Fruit fly (Drosophila melanogaster): ENCODE data around the gene CG16965.

- TF ChIP-seq CTCF (optimal IDR thresholded peaks at IDR 0.05): no peak
- TF ChIP-seq CG8478 (optimal IDR thresholded peaks at IDR 0.05): no peak
Measured at dm6 chr2L:12020735-12021134, 39.3 kb downstream of the CG16965 start, which contains the start of gene Wdr81.

All from S2 (cell line).